Fruit fly (Drosophila melanogaster) whole organism, embryonic: ENCODE data around the gene borr.
A peak's percentile ranks its signal among the peaks of the same experiment; 100 is the strongest.

Experiments
- CG11085 ChIP-seq: fragments of 200-800 bp; sonication (Bioruptor generic); IDR thresholded peaks from 2 replicates; pipeline ENCODE4 v1.3.6; 2022; ENCODE audit warnings: missing biosample characterization, missing genetic modification characterization
- CG11398 ChIP-seq: fragments of 200-800 bp; sonication (Bioruptor generic); optimal IDR thresholded peaks from 2 replicates; lab custom pipeline; 2016; ENCODE audit warnings: missing biosample characterization, missing genetic modification characterization
- CG12071 ChIP-seq: fragments of 200-800 bp; sonication (Bioruptor generic); optimal IDR thresholded peaks from 3 replicates; lab custom pipeline; 2018; ENCODE audit warnings: missing biosample characterization, mild to moderate bottlenecking, missing genetic modification characterization
- CG12769 ChIP-seq: fragments of 200-800 bp; sonication (Bioruptor generic); optimal IDR thresholded peaks from 2 replicates; lab custom pipeline; 2019; ENCODE audit warnings: missing biosample characterization, mild to moderate bottlenecking, missing genetic modification characterization, moderate library complexity
- CG13424 ChIP-seq: fragments of 200-800 bp; sonication (Bioruptor generic); optimal IDR thresholded peaks from 2 replicates; lab custom pipeline; 2019; ENCODE audit warnings: missing biosample characterization, mild to moderate bottlenecking, missing genetic modification characterization, moderate library complexity
- CG17829 ChIP-seq: fragments of 200-800 bp; optimal IDR thresholded peaks from 2 replicates; lab custom pipeline; 2019; ENCODE audit warnings: missing biosample characterization, mild to moderate bottlenecking, missing genetic modification characterization, moderate library complexity
- CG18011 ChIP-seq: fragments of 200-800 bp; sonication (Bioruptor generic); optimal IDR thresholded peaks from 2 replicates; lab custom pipeline; 2017; ENCODE audit warnings: missing biosample characterization, missing genetic modification characterization, mild to moderate bottlenecking, moderate library complexity, missing genotype
- CG18599 ChIP-seq: fragments of 200-800 bp; sonication (Bioruptor generic); optimal IDR thresholded peaks from 3 replicates; lab custom pipeline; 2017; ENCODE audit warnings: missing biosample characterization, missing genetic modification characterization, mild to moderate bottlenecking, moderate library complexity, missing genetic modification reagents
- CG2116 ChIP-seq: fragments of 200-800 bp; sonication (Bioruptor generic); optimal IDR thresholded peaks from 3 replicates; lab custom pipeline; 2018; ENCODE audit warnings: missing biosample characterization, mild to moderate bottlenecking, missing genetic modification characterization
- CG3163 ChIP-seq: fragments of 200-800 bp; sonication (Bioruptor generic); optimal IDR thresholded peaks from 3 replicates; lab custom pipeline; 2016; ENCODE audit warnings: missing biosample characterization, missing genetic modification characterization
- CG34376 ChIP-seq: fragments of 200-800 bp; sonication (Bioruptor generic); optimal IDR thresholded peaks from 2 replicates; lab custom pipeline; 2018; ENCODE audit warnings: missing biosample characterization, mild to moderate bottlenecking, missing genetic modification characterization
- CG34422 ChIP-seq: fragments of 200-800 bp; sonication (Bioruptor generic); IDR thresholded peaks from 3 replicates; pipeline ENCODE4 v1.3.6; 2022; ENCODE audit warnings: missing biosample characterization, missing genetic modification characterization
- CG5245 ChIP-seq: fragments of 200-800 bp; sonication (Bioruptor generic); optimal IDR thresholded peaks from 3 replicates; lab custom pipeline; 2016; ENCODE audit warnings: missing biosample characterization, missing genetic modification characterization
- CG8290 ChIP-seq, 3 experiments: fragments of 200-800 bp; sonication (Bioruptor generic); optimal IDR thresholded peaks; 2 replicates each; lab custom pipeline; 2016 to 2019; ENCODE audit warnings: missing biosample characterization in 3 of 3, missing genetic modification characterization in 3 of 3, mild to moderate bottlenecking in 2 of 3, moderate library complexity in 1 of 3
- CG9727 ChIP-seq: fragments of 200-800 bp; sonication (Bioruptor generic); optimal IDR thresholded peaks from 3 replicates; lab custom pipeline; 2017; ENCODE audit warnings: missing biosample characterization, mild to moderate bottlenecking, missing genetic modification characterization
- Chrac-16 ChIP-seq: fragments of 200-800 bp; sonication (Bioruptor generic); optimal IDR thresholded peaks from 3 replicates; lab custom pipeline; 2016; ENCODE audit warnings: missing biosample characterization, missing genetic modification characterization
- Deaf1 ChIP-seq: fragments of 200-800 bp; optimal IDR thresholded peaks from 3 replicates; lab custom pipeline; 2019; ENCODE audit warnings: missing biosample characterization, mild to moderate bottlenecking, missing genetic modification characterization, moderate library complexity
- Fer1 ChIP-seq: fragments of 200-800 bp; sonication (Bioruptor generic); optimal IDR thresholded peaks from 2 replicates; lab custom pipeline; 2017; ENCODE audit warnings: missing biosample characterization, mild to moderate bottlenecking, missing genetic modification characterization
- Hand ChIP-seq: fragments of 200-800 bp; sonication (Bioruptor generic); optimal IDR thresholded peaks from 2 replicates; lab custom pipeline; 2017; ENCODE audit warnings: mild to moderate bottlenecking, missing biosample characterization, missing genetic modification reagents, missing genetic modification characterization
- HmgZ ChIP-seq: fragments of 200-800 bp; sonication (Bioruptor generic); optimal IDR thresholded peaks from 2 replicates; lab custom pipeline; 2018; ENCODE audit warnings: missing biosample characterization, mild to moderate bottlenecking, missing genetic modification characterization
- Hmr ChIP-seq: fragments of 200-800 bp; sonication (Bioruptor generic); optimal IDR thresholded peaks from 3 replicates; lab custom pipeline; 2017; ENCODE audit warnings: mild to moderate bottlenecking, missing biosample characterization, missing genetic modification reagents, missing genetic modification characterization
- Jarid2 ChIP-seq: fragments of 200-800 bp; sonication (Bioruptor generic); optimal IDR thresholded peaks from 3 replicates; lab custom pipeline; 2017; ENCODE audit warnings: mild to moderate bottlenecking, missing biosample characterization, missing genetic modification reagents, missing genetic modification characterization
- Mrtf ChIP-seq: fragments of 200-800 bp; sonication (Bioruptor generic); IDR thresholded peaks from 3 replicates; pipeline ENCODE4 v1.3.6; 2022; ENCODE audit warnings: missing biosample characterization, missing genetic modification characterization
- NC2β ChIP-seq: fragments of 200-800 bp; sonication (Bioruptor generic); optimal IDR thresholded peaks from 2 replicates; lab custom pipeline; 2016; ENCODE audit warnings: missing biosample characterization, missing genetic modification characterization
- Pdp1 ChIP-seq, 2 experiments: fragments of 200-800 bp; sonication (Bioruptor generic); optimal IDR thresholded peaks; 3 replicates each; lab custom pipeline; 2016; ENCODE audit warnings: missing biosample characterization in 2 of 2, missing genetic modification characterization in 2 of 2, mild to moderate bottlenecking in 1 of 2, moderate library complexity in 1 of 2
- Vsx1 ChIP-seq: fragments of 200-800 bp; sonication (Bioruptor generic); optimal IDR thresholded peaks from 2 replicates; lab custom pipeline; 2017; ENCODE audit warnings: missing biosample characterization, mild to moderate bottlenecking, missing genetic modification characterization, missing genetic modification reagents
- abd-A ChIP-seq: fragments of 200-800 bp; sonication (Bioruptor generic); optimal IDR thresholded peaks from 3 replicates; lab custom pipeline; 2019; ENCODE audit warnings: missing biosample characterization, mild to moderate bottlenecking, missing genetic modification characterization, moderate library complexity
- ap ChIP-seq: fragments of 200-800 bp; sonication (Bioruptor generic); IDR thresholded peaks from 2 replicates; pipeline ENCODE4 v1.3.6; 2022; ENCODE audit warnings: missing biosample characterization, missing genetic modification characterization
- ato ChIP-seq: fragments of 200-800 bp; sonication (Bioruptor generic); IDR thresholded peaks from 2 replicates; pipeline ENCODE4 v1.3.6; 2022; ENCODE audit warnings: missing biosample characterization, missing genetic modification characterization; ENCODE audit not compliant: partially characterized antibody
- bowl ChIP-seq: fragments of 200-800 bp; sonication (Bioruptor generic); IDR thresholded peaks from 2 replicates; pipeline ENCODE4 v1.3.6; 2022; ENCODE audit warnings: missing biosample characterization, missing genetic modification characterization
- br ChIP-seq: fragments of >200 bp; optimal IDR thresholded peaks from 2 replicates; lab custom pipeline; 2017
- bsh ChIP-seq, 2 experiments: fragments of 200-800 bp; sonication (Bioruptor generic); optimal IDR thresholded peaks; 2 replicates each; lab custom pipeline; 2017 to 2018; ENCODE audit warnings: mild to moderate bottlenecking in 2 of 2, missing biosample characterization in 2 of 2, missing genetic modification characterization in 2 of 2, moderate library complexity in 1 of 2
- cg ChIP-seq: fragments of 200-800 bp; sonication (Bioruptor generic); optimal IDR thresholded peaks from 3 replicates; lab custom pipeline; 2019; ENCODE audit warnings: missing biosample characterization, mild to moderate bottlenecking, missing genetic modification characterization, moderate library complexity
- chif ChIP-seq, 2 experiments: fragments of 200-800 bp; sonication (Bioruptor generic); optimal IDR thresholded peaks; 3 replicates each; lab custom pipeline; 2016; ENCODE audit warnings: missing biosample characterization in 2 of 2, missing genetic modification characterization in 2 of 2
- chinmo ChIP-seq: fragments of 200-800 bp; sonication (Bioruptor generic); IDR thresholded peaks from 4 replicates; pipeline ENCODE4 v1.3.6; 2022; ENCODE audit warnings: missing biosample characterization, missing genetic modification characterization; ENCODE audit not compliant: partially characterized antibody
- corto ChIP-seq: fragments of 200-800 bp; sonication (Bioruptor generic); optimal IDR thresholded peaks from 2 replicates; lab custom pipeline; 2016; ENCODE audit warnings: missing biosample characterization, mild to moderate bottlenecking, missing genetic modification characterization, moderate library complexity
- dmrt11E ChIP-seq: fragments of 200-800 bp; sonication (Bioruptor generic); optimal IDR thresholded peaks from 3 replicates; lab custom pipeline; 2018; ENCODE audit warnings: missing biosample characterization, mild to moderate bottlenecking, missing genetic modification characterization, moderate library complexity
- en ChIP-seq: fragments of 200-800 bp; sonication (Bioruptor generic); optimal IDR thresholded peaks from 2 replicates; lab custom pipeline; 2016; ENCODE audit warnings: missing biosample characterization, missing genetic modification characterization
- exex ChIP-seq: fragments of 200-800 bp; sonication (Bioruptor generic); optimal IDR thresholded peaks from 4 replicates; lab custom pipeline; 2018; ENCODE audit warnings: missing biosample characterization, mild to moderate bottlenecking, missing genetic modification characterization, moderate library complexity
- fu2 ChIP-seq: fragments of 200-800 bp; sonication (Bioruptor generic); optimal IDR thresholded peaks from 2 replicates; lab custom pipeline; 2016; ENCODE audit warnings: missing biosample characterization, missing genetic modification characterization
- gce ChIP-seq: fragments of 200-800 bp; sonication (Bioruptor generic); IDR thresholded peaks from 3 replicates; pipeline ENCODE4 v1.3.6; 2022; ENCODE audit warnings: missing biosample characterization, missing genetic modification characterization
- nerfin-1 ChIP-seq: fragments of 200-800 bp; sonication (Bioruptor generic); optimal IDR thresholded peaks from 3 replicates; lab custom pipeline; 2019; ENCODE audit warnings: missing biosample characterization, mild to moderate bottlenecking, missing genetic modification characterization, moderate library complexity
- nom ChIP-seq: fragments of 200-800 bp; sonication (Bioruptor generic); optimal IDR thresholded peaks from 2 replicates; lab custom pipeline; 2017; ENCODE audit warnings: missing biosample characterization, missing genetic modification characterization, mild to moderate bottlenecking, moderate library complexity, missing genetic modification reagents
- p53 ChIP-seq: fragments of 200-800 bp; sonication (Bioruptor generic); optimal IDR thresholded peaks from 2 replicates; lab custom pipeline; 2016; ENCODE audit warnings: missing biosample characterization, missing genetic modification characterization
- pum ChIP-seq: fragments of 200-800 bp; sonication (Bioruptor generic); optimal IDR thresholded peaks from 2 replicates; lab custom pipeline; 2016; ENCODE audit warnings: missing biosample characterization, missing genetic modification characterization
- sc ChIP-seq, 3 experiments: fragments of >200 bp in 2 of 3; fragments of 200-800 bp in 1 of 3; sonication (Bioruptor generic) in 1 of 3; optimal IDR thresholded peaks; 2 replicates in 2 of 3; 3 replicates in 1 of 3; lab custom pipeline; 2017; ENCODE audit warnings: mild to moderate bottlenecking in 1 of 3, missing biosample characterization in 1 of 3, missing genetic modification characterization in 1 of 3, missing genetic modification reagents in 1 of 3
- sd ChIP-seq: fragments of 200-800 bp; sonication (Bioruptor generic); optimal IDR thresholded peaks from 3 replicates; lab custom pipeline; 2018; ENCODE audit warnings: missing biosample characterization, mild to moderate bottlenecking, missing genetic modification characterization, moderate library complexity
- sens-2 ChIP-seq: fragments of 200-800 bp; sonication (Bioruptor generic); IDR thresholded peaks from 2 replicates; pipeline ENCODE4 v1.3.6; 2022; ENCODE audit warnings: missing biosample characterization, missing genetic modification characterization
- twi ChIP-seq: fragments of 200-800 bp; optimal IDR thresholded peaks from 2 replicates; lab custom pipeline; 2019; ENCODE audit warnings: missing biosample characterization, mild to moderate bottlenecking, missing genetic modification characterization, moderate library complexity

borr gene

DNA sequence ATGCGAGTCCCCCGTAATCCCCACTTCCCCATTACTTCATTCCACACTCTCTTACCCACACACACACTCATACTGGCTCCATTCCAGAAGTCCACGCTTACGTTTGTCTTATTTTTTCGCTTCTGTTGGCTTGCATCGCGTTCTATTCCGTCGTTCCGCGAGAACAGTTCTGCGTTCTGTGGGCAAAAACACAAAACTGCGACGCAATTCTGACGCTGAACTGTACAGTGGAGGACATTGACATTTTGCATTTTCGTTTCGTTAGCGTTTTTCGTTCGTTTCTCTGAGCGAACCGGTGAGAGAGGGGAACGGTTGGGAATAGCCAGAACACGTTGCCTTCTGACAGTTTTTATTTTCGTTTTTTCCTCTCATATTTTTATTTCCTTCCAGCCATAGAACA lies 49.5 kb downstream of the borr start (continued):
- TF ChIP-seq CG3163 (GFP tag; lab: Kevin White, UChicago): peak; percentile 69
- TF ChIP-seq ap (GFP tag; lab: Robert Waterston, UW): no peak
- TF ChIP-seq bsh (GFP tag; optimal IDR thresholded peaks at IDR 0.05; lab: Kevin White, UChicago): peak in 1 of 2 experiments; percentile 21
- TF ChIP-seq CG11085: no peak
- peak; percentile 59 for TF ChIP-seq CG12769 (tag; lab: Kevin White, UChicago)
- peak; percentile 80 for TF ChIP-seq nom (GFP tag; lab: Kevin White, UChicago)
- no peak for TF ChIP-seq CG11398 (GFP tag; lab: Kevin White, UChicago)
- no peak for TF ChIP-seq CG8290 (GFP tag; optimal IDR thresholded peaks at IDR 0.05; lab: Kevin White, UChicago)
- peak in 1 of 2 experiments; percentile 57 for TF ChIP-seq CG8290 (tag; optimal IDR thresholded peaks at IDR 0.05; lab: Kevin White, UChicago)
- TF ChIP-seq pum (GFP tag; lab: Kevin White, UChicago): no peak
- no peak for TF ChIP-seq CG17829
- no peak for TF ChIP-seq CG34422
- TF ChIP-seq twi (tag; lab: Kevin White, UChicago): no peak
- no peak for TF ChIP-seq Hand
- TF ChIP-seq CG13424 (tag; lab: Kevin White, UChicago): no peak
- TF ChIP-seq CG18599: no peak
- no peak for TF ChIP-seq en (GFP tag; lab: Kevin White, UChicago)
- no peak for TF ChIP-seq br (lab: Kevin White, UChicago)
- peak; percentile 41 for TF ChIP-seq abd-A
- TF ChIP-seq CG9727 (GFP tag; lab: Kevin White, UChicago): no peak
- no peak for TF ChIP-seq dmrt11E (tag; lab: Kevin White, UChicago)
- TF ChIP-seq exex (tag; lab: Kevin White, UChicago): peak; percentile 28
- TF ChIP-seq sens-2 (GFP tag; lab: Robert Waterston, UW): no peak
- TF ChIP-seq Jarid2 (GFP tag; lab: Kevin White, UChicago): peak; percentile 22
- TF ChIP-seq fu2 (GFP tag; lab: Kevin White, UChicago): no peak
- no peak for TF ChIP-seq CG12071 (GFP tag; lab: Kevin White, UChicago)
- TF ChIP-seq p53: no peak
- TF ChIP-seq sc (optimal IDR thresholded peaks at IDR 0.05; lab: Kevin White, UChicago): no peak
- TF ChIP-seq sc (GFP tag; optimal IDR thresholded peaks at IDR 0.05; lab: Kevin White, UChicago): no peak
- peak; percentile 45 for TF ChIP-seq sd (tag; lab: Kevin White, UChicago)
- peak; percentile 67 for TF ChIP-seq cg (GFP tag; lab: Kevin White, UChicago)
- TF ChIP-seq Hmr (GFP tag; lab: Kevin White, UChicago): no peak
- no peak for TF ChIP-seq Vsx1 (GFP tag; lab: Kevin White, UChicago)
- TF ChIP-seq CG18011 (GFP tag; lab: Kevin White, UChicago): no peak
- TF ChIP-seq CG2116: no peak
- TF ChIP-seq ato (GFP tag; lab: Robert Waterston, UW): no peak
- TF ChIP-seq Fer1: peak; percentile 8
- no peak for TF ChIP-seq gce (GFP tag; lab: Robert Waterston, UW)
- no peak for TF ChIP-seq CG34376
- TF ChIP-seq Pdp1 (GFP tag; optimal IDR thresholded peaks at IDR 0.05; lab: Kevin White, UChicago): peak in 1 of 2 experiments; percentile 22
- no peak for TF ChIP-seq nerfin-1 (tag; lab: Kevin White, UChicago)
- TF ChIP-seq corto (GFP tag; lab: Kevin White, UChicago): peak; percentile 37
- TF ChIP-seq Deaf1: peak; percentile 43
- TF ChIP-seq NC2β (GFP tag; lab: Kevin White, UChicago): no peak
- TF ChIP-seq HmgZ (tag; lab: Kevin White, UChicago): peak; percentile 30
- no peak for TF ChIP-seq CG5245
- no peak for TF ChIP-seq Mrtf (GFP tag; lab: Robert Waterston, UW)
- no peak for TF ChIP-seq Chrac-16 (GFP tag; lab: Kevin White, UChicago)
- TF ChIP-seq chinmo (GFP tag; lab: Robert Waterston, UW): peak; percentile 90; the same call in 3 of the 4 replicates
- TF ChIP-seq chif (GFP tag; optimal IDR thresholded peaks at IDR 0.05; lab: Kevin White, UChicago): no peak
- no peak for TF ChIP-seq bowl (GFP tag; lab: Robert Waterston, UW)
